Fruit fly (Drosophila melanogaster) whole organism, embryonic: Measurements from ENCODE around the gene SMC5.

Experiments used
- CG10462 ChIP-seq: fragments of 200-800 bp; sonication (Bioruptor generic); optimal IDR thresholded peaks from 2 replicates; lab custom pipeline; 2016; ENCODE audit warnings: missing biosample characterization, missing genetic modification characterization
- CG2116 ChIP-seq: fragments of 200-800 bp; sonication (Bioruptor generic); optimal IDR thresholded peaks from 3 replicates; lab custom pipeline; 2018; ENCODE audit warnings: missing biosample characterization, mild to moderate bottlenecking, missing genetic modification characterization
- CG6683 ChIP-seq: fragments of 200-800 bp; sonication (Bioruptor generic); optimal IDR thresholded peaks from 2 replicates; lab custom pipeline; 2017; ENCODE audit warnings: missing biosample characterization, mild to moderate bottlenecking, missing genetic modification characterization, missing genetic modification reagents
- CG7745 ChIP-seq: fragments of 200-800 bp; sonication (Bioruptor generic); optimal IDR thresholded peaks from 2 replicates; lab custom pipeline; 2018; ENCODE audit warnings: missing biosample characterization, mild to moderate bottlenecking, missing genetic modification characterization, moderate library complexity
- Xbp1 ChIP-seq: fragments of 200-800 bp; sonication (Bioruptor generic); optimal IDR thresholded peaks from 3 replicates; lab custom pipeline; 2016; ENCODE audit warnings: missing biosample characterization, mild to moderate bottlenecking, missing genetic modification characterization
- ci ChIP-seq: fragments of 200-800 bp; sonication (Bioruptor generic); IDR thresholded peaks from 3 replicates; pipeline ENCODE4 v1.3.6; 2022; ENCODE audit warnings: missing biosample characterization, missing genetic modification characterization
- dati ChIP-seq: fragments of 200-800 bp; sonication (Bioruptor generic); IDR thresholded peaks from 2 replicates; pipeline ENCODE4 v1.3.6; 2022; ENCODE audit warnings: missing biosample characterization, missing genetic modification characterization
- kah ChIP-seq: fragments of 200-800 bp; sonication (Bioruptor generic); optimal IDR thresholded peaks from 2 replicates; lab custom pipeline; 2018; ENCODE audit warnings: missing biosample characterization, mild to moderate bottlenecking, missing genetic modification characterization
- prd ChIP-seq, 3 experiments: fragments of >200 bp in 2 of 3; fragments of 200-800 bp in 1 of 3; sonication (Bioruptor generic) in 1 of 3; optimal IDR thresholded peaks in 2 of 3; IDR thresholded peaks in 1 of 3; 2 replicates in 2 of 3; 3 replicates in 1 of 3; pipeline versions ENCODE4 v1.3.6 to Lab custom; 2017 to 2022; ENCODE audit warnings: missing biosample characterization in 1 of 3, missing genetic modification characterization in 1 of 3

dm6 chr3L:21554752-21555151, 14.2 kb upstream of the SMC5 start, which contains the start of gene Wnk:
- TF ChIP-seq CG7745, result no peak
- TF ChIP-seq CG10462, result no peak
- TF ChIP-seq prd (optimal IDR thresholded peaks at IDR 0.05; lab: Kevin White, UChicago), result no peak
- no peak for TF ChIP-seq prd (GFP tag; IDR thresholded peaks at IDR 0.05; lab: Robert Waterston, UW)
- no peak for TF ChIP-seq dati
- no peak for TF ChIP-seq CG6683
- TF ChIP-seq CG2116, result peak; percentile 60
- no peak for TF ChIP-seq Xbp1
- TF ChIP-seq ci (GFP tag; lab: Robert Waterston, UW), result no peak
- no peak for TF ChIP-seq kah (GFP tag; lab: Kevin White, UChicago)
